Worm (Caenorhabditis elegans) whole organism, L2 larva: ENCODE results near the gene mdt-26.

ENCODE experiments used
- R02D3.7 ChIP-seq: fragments of 150-350 bp; optimal IDR thresholded peaks from 2 replicates; lab custom pipeline; 2014; ENCODE audit warnings: missing biosample characterization, missing genetic modification characterization
- ama-1 ChIP-seq: fragments of 150-350 bp; optimal IDR thresholded peaks from 2 replicates; lab custom pipeline; 2018; ENCODE audit warnings: inconsistent platforms
- ceh-16 ChIP-seq: fragments of 150-350 bp; optimal IDR thresholded peaks from 2 replicates; lab custom pipeline; 2014; ENCODE audit warnings: missing biosample characterization, missing genetic modification characterization
- dmd-4 ChIP-seq: sonication (generic microtip); optimal IDR thresholded peaks from 2 replicates; lab custom pipeline; 2017; ENCODE audit warnings: missing biosample characterization, missing genetic modification characterization
- elt-1 ChIP-seq: fragments of 150-350 bp; optimal IDR thresholded peaks from 2 replicates; lab custom pipeline; 2014; ENCODE audit warnings: missing biosample characterization, missing genetic modification characterization
- lin-11 ChIP-seq: fragments of 150-350 bp; sonication (generic microtip); optimal IDR thresholded peaks from 2 replicates; lab custom pipeline; 2014; ENCODE audit warnings: missing biosample characterization, missing genetic modification characterization, inconsistent platforms, mixed read lengths
- lin-13 ChIP-seq: fragments of 150-350 bp; optimal IDR thresholded peaks from 2 replicates; lab custom pipeline; 2014; ENCODE audit warnings: missing biosample characterization, missing genetic modification reagents, missing genetic modification characterization
- lin-39 ChIP-seq: fragments of 150-350 bp; optimal IDR thresholded peaks from 2 replicates; lab custom pipeline; 2014; ENCODE audit warnings: missing biosample characterization, missing genetic modification reagents, missing genetic modification characterization
- nhr-11 ChIP-seq: fragments of 150-350 bp; optimal IDR thresholded peaks from 2 replicates; lab custom pipeline; 2014; ENCODE audit warnings: missing biosample characterization, missing genetic modification characterization
- nhr-6 ChIP-seq: fragments of 150-350 bp; optimal IDR thresholded peaks from 2 replicates; lab custom pipeline; 2014; ENCODE audit warnings: missing biosample characterization, missing genetic modification characterization
- skn-1 ChIP-seq: sonication (generic microtip); optimal IDR thresholded peaks from 2 replicates; lab custom pipeline; 2017; ENCODE audit warnings: missing biosample characterization, missing genetic modification characterization
- sma-9 ChIP-seq, 2 experiments: fragments of 150-350 bp in 1 of 2; sonication (generic microtip) in 1 of 2; optimal IDR thresholded peaks; 2 replicates each; lab custom pipeline; 2014 to 2016; ENCODE audit warnings: missing genetic modification characterization in 2 of 2, mild to moderate bottlenecking in 1 of 2, missing biosample characterization in 1 of 2, missing compliant biosample characterization in 1 of 2, missing genetic modification reagents in 1 of 2, moderate library complexity in 1 of 2
- unc-62 ChIP-seq: fragments of 150-350 bp; optimal IDR thresholded peaks from 2 replicates; lab custom pipeline; 2014; ENCODE audit warnings: missing biosample characterization, missing genetic modification reagents, missing genetic modification characterization
- ztf-11 ChIP-seq: sonication (generic microtip); optimal IDR thresholded peaks from 2 replicates; lab custom pipeline; 2017; ENCODE audit warnings: missing biosample characterization, missing genetic modification characterization

- TF ChIP-seq sma-9 (GFP tag; optimal IDR thresholded peaks at IDR 0.05; lab: Kevin White, UChicago) (no peak), sma-9 (tag; optimal IDR thresholded peaks at IDR 0.05; lab: Kevin White, UChicago) (no peak), dmd-4 (no peak), skn-1 (tag; lab: Kevin White, UChicago) (no peak), lin-39 (tag; lab: Kevin White, UChicago) (no peak), unc-62 (GFP tag; lab: Kevin White, UChicago) (no peak), nhr-11 (tag; lab: Kevin White, UChicago) (no peak), elt-1 (tag; lab: Kevin White, UChicago) (no peak), ama-1 (lab: Kevin White, UChicago) (no peak), R02D3.7 (no peak), ceh-16 (no peak), lin-11 (tag; lab: Kevin White, UChicago) (no peak), nhr-6 (tag; lab: Kevin White, UChicago) (no peak), lin-13 (GFP tag; lab: Kevin White, UChicago) (no peak), ztf-11 (tag; lab: Kevin White, UChicago) (no peak)
Observed at ce11 chrII:5668830-5669229, 7.8 kb downstream of the mdt-26 start, which contains the start of gene C25H3.7.
